Fruit fly (Drosophila melanogaster) whole organism, embryonic: ENCODE results near the gene CG15927.

ENCODE experiments used
- Abd-B ChIP-seq: fragments of 200-800 bp; sonication (Bioruptor generic); optimal IDR thresholded peaks from 2 replicates; lab custom pipeline; 2018; ENCODE audit warnings: missing biosample characterization, mild to moderate bottlenecking, missing genetic modification characterization, moderate library complexity
- Atf6 ChIP-seq: fragments of 200-800 bp; sonication (Bioruptor generic); IDR thresholded peaks from 2 replicates; pipeline ENCODE4 v1.3.6; 2022; ENCODE audit warnings: missing biosample characterization, missing genetic modification characterization
- CG10209 ChIP-seq: fragments of 200-800 bp; sonication (Bioruptor generic); optimal IDR thresholded peaks from 3 replicates; lab custom pipeline; 2017; ENCODE audit warnings: missing biosample characterization, mild to moderate bottlenecking, missing genetic modification characterization, missing genetic modification reagents
- CG10267 ChIP-seq: fragments of 200-800 bp; sonication (Bioruptor generic); optimal IDR thresholded peaks from 2 replicates; lab custom pipeline; 2018; ENCODE audit warnings: missing biosample characterization, mild to moderate bottlenecking, missing genetic modification characterization, moderate library complexity
- CG12391 ChIP-seq: fragments of 200-800 bp; sonication (Bioruptor generic); optimal IDR thresholded peaks from 3 replicates; lab custom pipeline; 2018; ENCODE audit warnings: missing biosample characterization, mild to moderate bottlenecking, missing genetic modification characterization, moderate library complexity
- CG14050 ChIP-seq: fragments of 200-800 bp; sonication (Bioruptor generic); IDR thresholded peaks from 3 replicates; pipeline ENCODE4 v1.3.6; 2022; ENCODE audit warnings: missing biosample characterization, missing genetic modification characterization
- CG17328 ChIP-seq: fragments of 200-800 bp; sonication (Bioruptor generic); IDR thresholded peaks from 2 replicates; pipeline ENCODE4 v1.3.6; 2022; ENCODE audit warnings: missing biosample characterization, missing genetic modification characterization
- CG17359 ChIP-seq: fragments of 200-800 bp; sonication (Bioruptor generic); optimal IDR thresholded peaks from 3 replicates; lab custom pipeline; 2018; ENCODE audit warnings: missing biosample characterization, mild to moderate bottlenecking, missing genetic modification characterization, moderate library complexity
- CG17568 ChIP-seq: fragments of 200-800 bp; sonication (Bioruptor generic); optimal IDR thresholded peaks from 2 replicates; lab custom pipeline; 2018; ENCODE audit warnings: missing biosample characterization, mild to moderate bottlenecking, missing genetic modification characterization, moderate library complexity
- CG1792 ChIP-seq: fragments of 200-800 bp; sonication (Bioruptor generic); optimal IDR thresholded peaks from 2 replicates; lab custom pipeline; 2016; ENCODE audit warnings: missing biosample characterization, missing genetic modification characterization
- CG2875 ChIP-seq: fragments of 200-800 bp; sonication (Bioruptor generic); optimal IDR thresholded peaks from 2 replicates; lab custom pipeline; 2017; ENCODE audit warnings: missing biosample characterization, mild to moderate bottlenecking, missing genetic modification characterization, missing genetic modification reagents
- CG31388 ChIP-seq: fragments of 200-800 bp; sonication (Bioruptor generic); optimal IDR thresholded peaks from 2 replicates; lab custom pipeline; 2016; ENCODE audit warnings: missing biosample characterization, missing genetic modification characterization
- CG33213 ChIP-seq: fragments of 200-800 bp; sonication (Bioruptor generic); optimal IDR thresholded peaks from 3 replicates; lab custom pipeline; 2016; ENCODE audit warnings: missing biosample characterization, missing genetic modification characterization
- CG3407 ChIP-seq: fragments of 200-800 bp; sonication (Bioruptor generic); optimal IDR thresholded peaks from 2 replicates; lab custom pipeline; 2018; ENCODE audit warnings: missing biosample characterization, mild to moderate bottlenecking, missing genetic modification characterization
- CG4424 ChIP-seq: fragments of 200-800 bp; sonication (Bioruptor generic); optimal IDR thresholded peaks from 3 replicates; lab custom pipeline; 2016; ENCODE audit warnings: missing biosample characterization, missing genetic modification characterization
- CG4730 ChIP-seq: fragments of 200-800 bp; sonication (Bioruptor generic); IDR thresholded peaks from 2 replicates; pipeline ENCODE4 v1.3.6; 2022; ENCODE audit warnings: missing biosample characterization, missing genetic modification characterization
- CG6654 ChIP-seq: fragments of 200-800 bp; sonication (Bioruptor generic); optimal IDR thresholded peaks from 2 replicates; lab custom pipeline; 2017; ENCODE audit warnings: missing biosample characterization, mild to moderate bottlenecking, missing genetic modification characterization
- CG6765 ChIP-seq: fragments of 200-800 bp; sonication (Bioruptor generic); optimal IDR thresholded peaks from 3 replicates; lab custom pipeline; 2017; ENCODE audit warnings: missing biosample characterization, mild to moderate bottlenecking, missing genetic modification characterization
- CG8281 ChIP-seq: fragments of 200-800 bp; sonication (Bioruptor generic); optimal IDR thresholded peaks from 2 replicates; lab custom pipeline; 2018; ENCODE audit warnings: missing biosample characterization, mild to moderate bottlenecking, missing genetic modification characterization, moderate library complexity
- CG8388 ChIP-seq: fragments of 200-800 bp; sonication (Bioruptor generic); optimal IDR thresholded peaks from 2 replicates; lab custom pipeline; 2019; ENCODE audit warnings: missing biosample characterization, mild to moderate bottlenecking, missing genetic modification characterization, moderate library complexity
- CG9817 ChIP-seq: fragments of 200-800 bp; sonication (Bioruptor generic); optimal IDR thresholded peaks from 2 replicates; lab custom pipeline; 2018; ENCODE audit warnings: missing biosample characterization, mild to moderate bottlenecking, missing genetic modification characterization, moderate library complexity
- CTCF ChIP-seq: fragments of 200-800 bp; sonication (Bioruptor generic); optimal IDR thresholded peaks from 2 replicates; lab custom pipeline; 2017; ENCODE audit warnings: missing biosample characterization, mild to moderate bottlenecking, missing genetic modification characterization, moderate library complexity
- Chrac-16 ChIP-seq: fragments of 200-800 bp; sonication (Bioruptor generic); optimal IDR thresholded peaks from 3 replicates; lab custom pipeline; 2016; ENCODE audit warnings: missing biosample characterization, missing genetic modification characterization
- CoRest ChIP-seq: fragments of 200-800 bp; sonication (Bioruptor generic); optimal IDR thresholded peaks from 3 replicates; lab custom pipeline; 2018; ENCODE audit warnings: missing biosample characterization, mild to moderate bottlenecking, missing genetic modification characterization, moderate library complexity
- D19A ChIP-seq: fragments of 200-800 bp; optimal IDR thresholded peaks from 3 replicates; lab custom pipeline; 2019; ENCODE audit warnings: missing biosample characterization, mild to moderate bottlenecking, missing genetic modification characterization, moderate library complexity
- Dbx ChIP-seq: fragments of 200-800 bp; sonication (Bioruptor generic); IDR thresholded peaks from 3 replicates; pipeline ENCODE4 v1.3.6; 2022; ENCODE audit warnings: missing biosample characterization, missing genetic modification characterization
- Dek ChIP-seq: fragments of 200-800 bp; sonication (Bioruptor generic); optimal IDR thresholded peaks from 3 replicates; lab custom pipeline; 2019; ENCODE audit warnings: missing biosample characterization, mild to moderate bottlenecking, missing genetic modification characterization, moderate library complexity
- ERR ChIP-seq: fragments of 200-800 bp; sonication (Bioruptor generic); optimal IDR thresholded peaks from 2 replicates; lab custom pipeline; 2016; ENCODE audit warnings: missing biosample characterization, missing genetic modification characterization
- H15 ChIP-seq: fragments of 200-800 bp; sonication (Bioruptor generic); IDR thresholded peaks from 3 replicates; pipeline ENCODE4 v1.3.6; 2022; ENCODE audit warnings: missing biosample characterization, missing genetic modification characterization
- HHEX ChIP-seq: fragments of 200-800 bp; sonication (Bioruptor generic); optimal IDR thresholded peaks from 3 replicates; lab custom pipeline; 2017; ENCODE audit warnings: missing biosample characterization, mild to moderate bottlenecking, missing genetic modification characterization, missing genetic modification reagents
- Ssrp ChIP-seq: fragments of 200-800 bp; sonication (Bioruptor generic); optimal IDR thresholded peaks from 2 replicates; lab custom pipeline; 2018; ENCODE audit warnings: missing biosample characterization, mild to moderate bottlenecking, missing genetic modification characterization, moderate library complexity
- Trl ChIP-seq, 3 experiments: fragments of >200 bp in 2 of 3; fragments of 200-800 bp in 1 of 3; sonication (Bioruptor generic) in 1 of 3; optimal IDR thresholded peaks; 2 replicates in 1 of 3; 3 replicates in 2 of 3; lab custom pipeline; 2016 to 2017; ENCODE audit warnings: missing biosample characterization in 1 of 3, missing genetic modification characterization in 1 of 3
- ac ChIP-seq: fragments of 200-800 bp; sonication (Bioruptor generic); optimal IDR thresholded peaks from 3 replicates; lab custom pipeline; 2017; ENCODE audit warnings: missing biosample characterization, mild to moderate bottlenecking, missing genetic modification characterization
- dmrt11E ChIP-seq: fragments of 200-800 bp; sonication (Bioruptor generic); optimal IDR thresholded peaks from 3 replicates; lab custom pipeline; 2018; ENCODE audit warnings: missing biosample characterization, mild to moderate bottlenecking, missing genetic modification characterization, moderate library complexity
- ems ChIP-seq: fragments of 200-800 bp; sonication (Bioruptor generic); optimal IDR thresholded peaks from 3 replicates; lab custom pipeline; 2016; ENCODE audit warnings: missing biosample characterization, missing genetic modification characterization
- fd96Cb ChIP-seq: fragments of 200-800 bp; sonication (Bioruptor generic); optimal IDR thresholded peaks from 2 replicates; lab custom pipeline; 2018; ENCODE audit warnings: missing biosample characterization, mild to moderate bottlenecking, missing genetic modification characterization, moderate library complexity
- gsb-n ChIP-seq: fragments of 200-800 bp; sonication (Bioruptor generic); optimal IDR thresholded peaks from 3 replicates; lab custom pipeline; 2018; ENCODE audit warnings: missing biosample characterization, mild to moderate bottlenecking, missing genetic modification characterization
- ken ChIP-seq: fragments of 200-800 bp; sonication (Bioruptor generic); IDR thresholded peaks from 3 replicates; pipeline ENCODE4 v1.3.6; 2022; ENCODE audit warnings: missing biosample characterization, missing genetic modification characterization
- lbe ChIP-seq: fragments of 200-800 bp; sonication (Bioruptor generic); optimal IDR thresholded peaks from 2 replicates; lab custom pipeline; 2016; ENCODE audit warnings: missing biosample characterization, mild to moderate bottlenecking, missing genetic modification characterization
- luna ChIP-seq: fragments of 200-800 bp; sonication (Bioruptor generic); optimal IDR thresholded peaks from 2 replicates; lab custom pipeline; 2016; ENCODE audit warnings: missing biosample characterization, missing genetic modification characterization
- pho ChIP-seq: fragments of 200-800 bp; sonication (Bioruptor generic); optimal IDR thresholded peaks from 2 replicates; lab custom pipeline; 2016; ENCODE audit warnings: missing biosample characterization, missing genetic modification characterization
- row ChIP-seq: fragments of 200-800 bp; sonication (Bioruptor generic); IDR thresholded peaks from 3 replicates; pipeline ENCODE4 v1.3.6; 2022; ENCODE audit warnings: missing biosample characterization, missing genetic modification characterization
- sc ChIP-seq, 3 experiments: fragments of >200 bp in 2 of 3; fragments of 200-800 bp in 1 of 3; sonication (Bioruptor generic) in 1 of 3; optimal IDR thresholded peaks; 2 replicates in 2 of 3; 3 replicates in 1 of 3; lab custom pipeline; 2017; ENCODE audit warnings: mild to moderate bottlenecking in 1 of 3, missing biosample characterization in 1 of 3, missing genetic modification characterization in 1 of 3, missing genetic modification reagents in 1 of 3
- seq ChIP-seq: fragments of 200-800 bp; sonication (Bioruptor generic); IDR thresholded peaks from 2 replicates; pipeline ENCODE4 v1.3.6; 2022; ENCODE audit warnings: missing biosample characterization, missing genetic modification characterization
- slbo ChIP-seq: fragments of 200-800 bp; sonication (Bioruptor generic); IDR thresholded peaks from 2 replicates; pipeline ENCODE4 v1.3.6; 2022; ENCODE audit warnings: missing biosample characterization, missing genetic modification characterization
- slp2 ChIP-seq: fragments of 200-800 bp; sonication (Bioruptor generic); optimal IDR thresholded peaks from 2 replicates; lab custom pipeline; 2016; ENCODE audit warnings: missing biosample characterization, missing genetic modification characterization
- tap ChIP-seq: fragments of 200-800 bp; optimal IDR thresholded peaks from 3 replicates; lab custom pipeline; 2019; ENCODE audit warnings: missing biosample characterization, mild to moderate bottlenecking, missing genetic modification characterization, moderate library complexity
- tll ChIP-seq, 2 experiments: fragments of 200-800 bp in 1 of 2; fragments of >200 bp in 1 of 2; sonication (Bioruptor generic) in 1 of 2; optimal IDR thresholded peaks; 2 replicates each; lab custom pipeline; 2017 to 2019; ENCODE audit warnings: missing biosample characterization in 2 of 2, missing genetic modification characterization in 2 of 2, mild to moderate bottlenecking in 1 of 2, moderate library complexity in 1 of 2
- zen2 ChIP-seq: fragments of 200-800 bp; sonication (Bioruptor generic); IDR thresholded peaks from 3 replicates; pipeline ENCODE4 v1.3.6; 2022; ENCODE audit warnings: missing biosample characterization, missing genetic modification characterization; ENCODE audit not compliant: partially characterized antibody

CG15927 gene

DNA sequence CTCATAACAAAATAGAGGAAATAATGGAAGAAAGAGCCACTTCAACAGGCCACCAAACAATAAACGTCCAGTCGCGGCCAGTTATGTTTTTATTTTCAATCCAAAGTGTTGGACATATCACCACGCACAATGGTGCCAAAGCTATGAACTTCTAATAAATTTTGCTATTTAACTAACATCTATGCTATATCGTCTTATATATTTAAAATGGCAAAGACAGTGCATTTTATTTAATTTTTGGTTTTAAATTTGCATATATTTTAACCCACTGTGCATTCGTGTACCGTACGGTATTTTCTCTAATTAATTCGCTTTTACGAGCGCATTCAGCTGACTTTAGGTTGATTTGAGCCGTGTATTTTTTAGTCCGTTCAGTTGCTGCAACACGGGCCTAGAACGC is at the start of gene CG15927 (continued):
- TF ChIP-seq CG17359 (tag; lab: Kevin White, UChicago) (peak; percentile 81), CG8388 (peak; percentile 59), CG2875 (GFP tag; lab: Kevin White, UChicago) (peak; percentile 49), Abd-B (peak; percentile 56), ac (GFP tag; lab: Kevin White, UChicago) (no peak), dmrt11E (tag; lab: Kevin White, UChicago) (no peak), tll (GFP tag; optimal IDR thresholded peaks at IDR 0.05; lab: Kevin White, UChicago) (no peak), Atf6 (GFP tag; lab: Robert Waterston, UW) (peak; percentile 63; the same call in 1 of the 2 replicates), gsb-n (tag; lab: Kevin White, UChicago) (peak; percentile 47), zen2 (GFP tag; lab: Robert Waterston, UW) (no peak), CG6654 (GFP tag; lab: Kevin White, UChicago) (peak; percentile 16), tap (tag; lab: Kevin White, UChicago) (peak; percentile 60), luna (GFP tag; lab: Kevin White, UChicago) (no peak), CG17568 (peak; percentile 22), ken (peak; percentile 73; the same call in 2 of the 3 replicates), CG4730 (GFP tag; lab: Robert Waterston, UW) (no peak), sc (optimal IDR thresholded peaks at IDR 0.05; lab: Kevin White, UChicago) (no peak), sc (GFP tag; optimal IDR thresholded peaks at IDR 0.05; lab: Kevin White, UChicago) (peak; percentile 44), CG9817 (tag; lab: Kevin White, UChicago) (no peak), CG6765 (GFP tag; lab: Kevin White, UChicago) (no peak), CG10209 (GFP tag; lab: Kevin White, UChicago) (peak; percentile 31), CG10267 (tag; lab: Kevin White, UChicago) (peak; percentile 34), Dek (no peak), Ssrp (tag; lab: Kevin White, UChicago) (peak; percentile 61), CG12391 (tag; lab: Kevin White, UChicago) (peak; percentile 67), row (GFP tag; lab: Robert Waterston, UW) (peak; percentile 67), CG3407 (GFP tag; lab: Kevin White, UChicago) (peak; percentile 57), CG1792 (GFP tag; lab: Kevin White, UChicago) (no peak), Trl (optimal IDR thresholded peaks at IDR 0.05; lab: Kevin White, UChicago) (no peak), Trl (GFP tag; optimal IDR thresholded peaks at IDR 0.05; lab: Kevin White, UChicago) (peak; percentile 23), slp2 (GFP tag; lab: Kevin White, UChicago) (peak; percentile 41), CG4424 (peak; percentile 54), ems (GFP tag; lab: Kevin White, UChicago) (peak; percentile 24), CTCF (GFP tag; lab: Kevin White, UChicago) (peak; percentile 41), H15 (peak; percentile 53; the same call in 1 of the 3 replicates), CG31388 (GFP tag; lab: Kevin White, UChicago) (no peak), Chrac-16 (peak; percentile 23), lbe (GFP tag; lab: Kevin White, UChicago) (no peak), seq (GFP tag; lab: Robert Waterston, UW) (peak; percentile 36), Dbx (0 out of 3 replicates have a peak, but pooled peaks have one; percentile 35), ERR (GFP tag; lab: Kevin White, UChicago) (peak; percentile 14), D19A (peak; percentile 39), CG14050 (GFP tag; lab: Robert Waterston, UW) (peak; percentile 67), CoRest (peak; percentile 37), pho (GFP tag; lab: Kevin White, UChicago) (no peak), CG8281 (tag; lab: Kevin White, UChicago) (peak; percentile 22), HHEX (GFP tag; lab: Kevin White, UChicago) (no peak), slbo (GFP tag; lab: Robert Waterston, UW) (peak; percentile 51), CG17328 (peak; percentile 82), CG33213 (GFP tag; lab: Kevin White, UChicago) (peak; percentile 6), fd96Cb (tag; lab: Kevin White, UChicago) (peak; percentile 68)
